Fruit fly (Drosophila melanogaster): Measurements from ENCODE around the gene Mp.

Gene Mp

DNA sequence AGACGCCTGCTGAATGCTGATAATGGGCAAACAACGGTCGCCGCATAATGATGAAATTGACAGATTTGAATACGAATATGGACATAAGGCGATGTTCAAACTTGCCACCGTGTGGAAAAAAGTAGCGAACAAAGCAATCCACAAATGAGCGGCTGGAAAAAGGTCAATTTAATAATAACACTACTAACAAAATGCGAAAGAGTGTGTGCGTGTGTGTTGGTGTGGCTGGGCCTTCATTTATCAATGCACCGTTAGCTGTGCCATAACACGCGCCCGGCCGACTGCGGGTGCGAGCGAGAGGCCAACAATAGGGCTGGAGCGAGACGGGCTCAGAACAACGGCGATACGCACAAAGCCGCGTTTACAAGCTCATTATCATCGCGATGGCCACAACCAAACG lies 22.8 kb upstream of the Mp start (continued):
- no peak for TF ChIP-seq lab (GFP tag; optimal IDR thresholded peaks at IDR 0.05)
- TF ChIP-seq CG7963 (GFP tag; IDR thresholded peaks at IDR 0.05; ENCODE audit: partially characterized antibody), result no peak
- no peak for TF ChIP-seq CG10565 (GFP tag; optimal IDR thresholded peaks at IDR 0.05)
- TF ChIP-seq tna (GFP tag; IDR thresholded peaks at IDR 0.05; ENCODE audit: partially characterized antibody), result no peak
- TF ChIP-seq psq (GFP tag; optimal IDR thresholded peaks at IDR 0.05), result no peak
- TF ChIP-seq bowl (GFP tag; IDR thresholded peaks at IDR 0.05), result no peak
- TF ChIP-seq CG14965 (GFP tag; optimal IDR thresholded peaks at IDR 0.05; ENCODE audit: borderline replicate concordance), result no peak
- TF ChIP-seq Dll (GFP tag; IDR thresholded peaks at IDR 0.05; ENCODE audit: partially characterized antibody), result no peak
- TF ChIP-seq Xrp1 (GFP tag; IDR thresholded peaks at IDR 0.05), result no peak

- TF ChIP-seq hbn (GFP tag; IDR thresholded peaks at IDR 0.05; ENCODE audit: partially characterized antibody), result no peak
- TF ChIP-seq sug (tag; optimal IDR thresholded peaks at IDR 0.05), result peak; percentile 73
- TF ChIP-seq emc (GFP tag; optimal IDR thresholded peaks at IDR 0.05), result no peak
- TF ChIP-seq Pdp1 (GFP tag; optimal IDR thresholded peaks at IDR 0.05), result peak in 1 of 2 experiments; percentile 2
- peak; percentile 47 for TF ChIP-seq exex (tag; optimal IDR thresholded peaks at IDR 0.05)
- no peak for TF ChIP-seq repo (GFP tag; optimal IDR thresholded peaks at IDR 0.05)
- no peak for TF ChIP-seq CG30020 (tag; optimal IDR thresholded peaks at IDR 0.05)
- 0 out of 2 replicates have a peak, but pooled peaks have one; percentile 26 for TF ChIP-seq GATAe (GFP tag; conservative IDR thresholded peaks at IDR 0.05)
- TF ChIP-seq crol (GFP tag; IDR thresholded peaks at IDR 0.05), result peak; percentile 40; the same call in 1 of the 2 replicates
- peak; percentile 55 for TF ChIP-seq Med (GFP tag)
- peak; percentile 61; the same call in 1 of the 3 replicates for TF ChIP-seq otp (GFP tag; IDR thresholded peaks at IDR 0.05)
- peak; percentile 45 for TF ChIP-seq CG34376 (GFP tag; optimal IDR thresholded peaks at IDR 0.05)
- TF ChIP-seq sens (GFP tag), result peak; percentile 71
- TF ChIP-seq mirr (GFP tag; optimal IDR thresholded peaks at IDR 0.05), result peak; percentile 7
Observed at dm6 chr3L:6976601-6977140, 22.0 kb upstream of the Mp start.

DNA sequence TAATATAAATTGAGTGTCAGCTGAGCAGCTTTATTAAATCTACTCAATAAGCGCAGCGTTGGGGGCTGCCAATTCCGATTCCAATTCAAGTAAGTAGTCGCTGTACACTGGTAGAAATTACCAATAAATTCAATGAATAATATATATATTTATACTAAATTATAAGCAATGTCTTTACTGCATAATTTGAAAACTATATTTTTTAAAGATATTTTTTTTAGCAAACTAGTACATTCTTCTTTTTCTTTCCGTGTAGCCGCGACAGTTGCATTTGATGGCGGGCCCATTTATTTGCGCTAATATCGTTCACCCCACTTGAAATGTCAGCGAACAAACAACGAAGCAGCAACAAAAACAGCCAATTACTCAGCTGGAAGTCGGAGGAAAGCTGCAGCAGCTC lies 21.3 kb upstream of the Mp start:
- TF ChIP-seq pros (GFP tag; optimal IDR thresholded peaks at IDR 0.05), result no peak
- no peak for TF ChIP-seq CG6175 (GFP tag; IDR thresholded peaks at IDR 0.05)
- no peak for TF ChIP-seq HLH54F (GFP tag; optimal IDR thresholded peaks at IDR 0.05)
- 0 out of 3 replicates have a peak, but pooled peaks have one; percentile 16 for TF ChIP-seq gce (GFP tag; IDR thresholded peaks at IDR 0.05)
- peak; percentile 6 for TF ChIP-seq stwl (tag; optimal IDR thresholded peaks at IDR 0.05)
- TF ChIP-seq Chrac-16 (GFP tag; optimal IDR thresholded peaks at IDR 0.05), result peak; percentile 44
- no peak for TF ChIP-seq hb (GFP tag; IDR thresholded peaks at IDR 0.05; ENCODE audit: partially characterized antibody)
- TF ChIP-seq nmo (GFP tag; optimal IDR thresholded peaks at IDR 0.05), result peak; percentile 65
- TF ChIP-seq Optix (GFP tag; IDR thresholded peaks at IDR 0.05), result peak; percentile 49; the same call in 1 of the 3 replicates
- TF ChIP-seq CG17612 (GFP tag; IDR thresholded peaks at IDR 0.05), result 0 out of 2 replicates have a peak, but pooled peaks have one; percentile 7
- TF ChIP-seq psq (GFP tag; optimal IDR thresholded peaks at IDR 0.05), result no peak
- no peak for TF ChIP-seq gt (GFP tag; IDR thresholded peaks at IDR 0.05)
- TF ChIP-seq Xbp1 (GFP tag; optimal IDR thresholded peaks at IDR 0.05), result peak; percentile 60
- no peak for TF ChIP-seq CG11723 (GFP tag; optimal IDR thresholded peaks at IDR 0.05)
- no peak for TF ChIP-seq en (GFP tag; optimal IDR thresholded peaks at IDR 0.05)
- TF ChIP-seq NC2β (GFP tag; optimal IDR thresholded peaks at IDR 0.05), result no peak
- peak; percentile 65 for TF ChIP-seq CG10959 (GFP tag; IDR thresholded peaks at IDR 0.05)
- no peak for TF ChIP-seq CG8944 (GFP tag; optimal IDR thresholded peaks at IDR 0.05)
- TF ChIP-seq CG1647 (GFP tag; optimal IDR thresholded peaks at IDR 0.05), result no peak
- no peak for TF ChIP-seq Atf3 (GFP tag; optimal IDR thresholded peaks at IDR 0.05)
- TF ChIP-seq run (tag; optimal IDR thresholded peaks at IDR 0.05), result no peak
- peak; percentile 46 for TF ChIP-seq az2 (GFP tag; optimal IDR thresholded peaks at IDR 0.05)
- TF ChIP-seq CG16863 (GFP tag; optimal IDR thresholded peaks at IDR 0.05), result no peak
- TF ChIP-seq CG3726 (GFP tag; IDR thresholded peaks at IDR 0.05), result no peak
- peak; percentile 52; the same call in 2 of the 3 replicates for TF ChIP-seq CG34422 (GFP tag; IDR thresholded peaks at IDR 0.05)
- TF ChIP-seq CG12744 (GFP tag; optimal IDR thresholded peaks at IDR 0.05), result no peak
- peak; percentile 43 for TF ChIP-seq Med (GFP tag)
- TF ChIP-seq CG6813 (GFP tag; optimal IDR thresholded peaks at IDR 0.05), result peak; percentile 53
